Fruit fly (Drosophila melanogaster): ENCODE data around the gene CG15357.

Gene CG15357

DNA sequence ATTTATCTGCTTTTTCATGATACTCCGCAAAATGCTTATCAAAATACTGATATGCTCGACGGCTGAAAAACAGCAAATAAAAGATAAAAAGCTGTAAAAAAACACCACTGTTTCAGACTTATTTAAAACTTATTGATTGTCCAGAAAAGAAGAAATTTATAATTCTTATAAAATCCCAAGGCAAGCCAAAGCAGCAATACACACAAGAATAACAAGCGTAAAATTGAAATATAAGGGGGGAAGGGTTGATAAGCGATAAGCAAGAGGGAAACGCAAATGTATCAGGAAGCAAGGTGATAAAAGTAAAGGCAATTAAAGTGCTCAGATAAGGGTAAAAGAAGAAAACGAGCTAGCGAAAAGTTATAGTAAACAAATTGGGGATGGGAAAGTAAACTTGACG is 33.0 kb downstream of the CG15357 start:
- TF ChIP-seq Sp1 (GFP tag; optimal IDR thresholded peaks at IDR 0.05) (no peak), dl (GFP tag; optimal IDR thresholded peaks at IDR 0.05; ENCODE audit: insufficient read depth in 1 of 2, partially characterized antibody in 2 of 2) (no peak), Rel (GFP tag; optimal IDR thresholded peaks at IDR 0.05) (no peak), Rel (tag; optimal IDR thresholded peaks at IDR 0.05) (no peak), fru (GFP tag; optimal IDR thresholded peaks at IDR 0.05) (no peak)

DNA sequence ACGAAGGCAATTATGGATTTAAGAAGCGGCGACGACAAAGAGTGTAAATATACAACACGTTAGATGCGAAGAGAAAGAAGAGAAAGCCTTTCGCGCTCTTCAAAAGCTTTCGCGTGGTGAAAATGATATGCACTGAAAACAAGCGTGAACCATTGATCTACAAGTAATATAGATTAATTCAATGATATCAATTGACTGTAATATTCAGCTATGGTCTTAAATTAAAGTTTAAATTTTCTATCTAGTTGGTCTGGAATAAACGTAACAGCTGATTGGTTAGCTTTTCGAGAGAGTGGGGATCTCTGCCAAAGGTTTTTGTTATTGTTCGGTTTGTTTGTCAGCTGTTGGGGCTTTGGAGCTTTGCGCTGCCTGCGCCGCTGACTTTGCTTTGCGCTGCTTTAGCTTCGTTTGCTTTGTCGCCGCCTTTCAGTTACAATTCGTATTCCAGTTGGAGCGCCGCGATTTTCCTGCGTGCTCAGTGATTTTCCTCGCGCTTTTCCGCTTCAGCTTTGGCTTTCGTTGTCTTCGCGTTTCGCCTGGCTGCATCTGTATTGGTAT is 34.1 kb downstream of the CG15357 start:
- TF ChIP-seq Rel (GFP tag; optimal IDR thresholded peaks at IDR 0.05): no peak
- TF ChIP-seq Rel (tag; optimal IDR thresholded peaks at IDR 0.05): peak; percentile 19
- peak; percentile 24 for TF ChIP-seq HLH106 (tag; optimal IDR thresholded peaks at IDR 0.05)
- no peak for TF ChIP-seq Mio (GFP tag; optimal IDR thresholded peaks at IDR 0.05)
- TF ChIP-seq fru (GFP tag; optimal IDR thresholded peaks at IDR 0.05): no peak
- TF ChIP-seq N (GFP tag; optimal IDR thresholded peaks at IDR 0.05): no peak
- TF ChIP-seq br (GFP tag; optimal IDR thresholded peaks at IDR 0.05): peak; percentile 63
- TF ChIP-seq tai (GFP tag; optimal IDR thresholded peaks at IDR 0.05): peak; percentile 63
- TF ChIP-seq Sp1 (GFP tag; optimal IDR thresholded peaks at IDR 0.05): peak; percentile 14
- TF ChIP-seq ey (GFP tag; optimal IDR thresholded peaks at IDR 0.05): peak; percentile 62
- TF ChIP-seq woc (GFP tag; optimal IDR thresholded peaks at IDR 0.05): no peak
- TF ChIP-seq brk (GFP tag; optimal IDR thresholded peaks at IDR 0.05): peak; percentile 68
- TF ChIP-seq foxo (GFP tag; optimal IDR thresholded peaks at IDR 0.05): peak in 1 of 2 experiments; percentile 17
- no peak for TF ChIP-seq lola (GFP tag; optimal IDR thresholded peaks at IDR 0.05)
- TF ChIP-seq CG9705 (GFP tag; optimal IDR thresholded peaks at IDR 0.05): no peak
- TF ChIP-seq usp (GFP tag; optimal IDR thresholded peaks at IDR 0.05): no peak
- TF ChIP-seq Dfd (GFP tag; optimal IDR thresholded peaks at IDR 0.05): no peak
- TF ChIP-seq Dif (GFP tag; optimal IDR thresholded peaks at IDR 0.05; ENCODE audit: partially characterized antibody): no peak
- TF ChIP-seq sage (GFP tag; optimal IDR thresholded peaks at IDR 0.05): no peak
- TF ChIP-seq Myc (optimal IDR thresholded peaks at IDR 0.05): no peak
- TF ChIP-seq sv (GFP tag; optimal IDR thresholded peaks at IDR 0.05): no peak
- no peak for TF ChIP-seq dl (GFP tag; optimal IDR thresholded peaks at IDR 0.05; ENCODE audit: insufficient read depth in 1 of 2, partially characterized antibody in 2 of 2)
- TF ChIP-seq Hnf4 (GFP tag; optimal IDR thresholded peaks at IDR 0.05): peak; percentile 37
- TF ChIP-seq dmrt93B (GFP tag; optimal IDR thresholded peaks at IDR 0.05): no peak
- TF ChIP-seq Abd-B (GFP tag; optimal IDR thresholded peaks at IDR 0.05): no peak
- no peak for TF ChIP-seq Vsx2 (GFP tag; optimal IDR thresholded peaks at IDR 0.05; ENCODE audit: partially characterized antibody)
- peak; percentile 72 for TF ChIP-seq h (GFP tag; optimal IDR thresholded peaks at IDR 0.05)
- peak; percentile 38 for TF ChIP-seq OdsH (GFP tag; optimal IDR thresholded peaks at IDR 0.05)
- peak; percentile 5 for TF ChIP-seq CG32264 (GFP tag; optimal IDR thresholded peaks at IDR 0.05)
- TF ChIP-seq dsf (GFP tag; optimal IDR thresholded peaks at IDR 0.05; ENCODE audit: borderline replicate concordance): no peak
- TF ChIP-seq jim (GFP tag; optimal IDR thresholded peaks at IDR 0.05): no peak
- no peak for TF ChIP-seq Jra (GFP tag; optimal IDR thresholded peaks at IDR 0.05)
- TF ChIP-seq Hr78 (GFP tag; optimal IDR thresholded peaks at IDR 0.05): no peak
- peak; percentile 56 for TF ChIP-seq rgr (GFP tag; optimal IDR thresholded peaks at IDR 0.05)
- TF ChIP-seq pan (optimal IDR thresholded peaks at IDR 0.05): no peak
- TF ChIP-seq Hr83 (GFP tag; optimal IDR thresholded peaks at IDR 0.05; ENCODE audit: poor library complexity, severe bottlenecking): no peak
- peak; percentile 75 for TF ChIP-seq psq (GFP tag; optimal IDR thresholded peaks at IDR 0.05)
- no peak for TF ChIP-seq GATAd (GFP tag; optimal IDR thresholded peaks at IDR 0.05)
- TF ChIP-seq CrebA (GFP tag; optimal IDR thresholded peaks at IDR 0.05; ENCODE audit: borderline replicate concordance): no peak

DNA sequence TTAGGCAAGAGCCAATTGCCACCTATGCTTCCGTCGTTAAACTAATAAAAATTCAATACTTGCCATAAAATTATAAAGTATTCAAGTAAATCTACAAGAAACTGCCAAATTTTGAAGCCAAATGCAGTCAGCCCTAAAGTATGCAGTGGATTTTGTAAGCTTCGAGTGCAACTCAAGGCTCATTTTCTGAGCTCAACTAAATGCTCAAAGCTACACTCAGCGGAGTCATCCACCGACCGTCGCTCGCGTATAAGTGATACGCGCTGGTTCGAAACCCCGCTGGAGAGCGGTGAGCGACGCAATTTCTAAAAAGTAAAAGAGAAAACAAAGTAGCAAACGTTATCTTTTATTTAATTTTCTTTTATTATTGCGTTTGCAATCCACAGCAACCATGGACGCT is 35.8 kb downstream of the CG15357 start:
- TF ChIP-seq Sp1 (GFP tag; optimal IDR thresholded peaks at IDR 0.05): no peak
- TF ChIP-seq dl (GFP tag; optimal IDR thresholded peaks at IDR 0.05; ENCODE audit: insufficient read depth in 1 of 2, partially characterized antibody in 2 of 2): no peak
- peak; percentile 12 for TF ChIP-seq Myc (optimal IDR thresholded peaks at IDR 0.05)
- peak; percentile 31 for TF ChIP-seq CrebA (GFP tag; optimal IDR thresholded peaks at IDR 0.05; ENCODE audit: borderline replicate concordance)

All from whole organism, wandering third instar larva.